Fruit fly (Drosophila melanogaster) whole organism, embryonic: Measurements from ENCODE around the gene Cralbp.
A peak's percentile ranks its signal among the peaks of the same experiment; 100 is the strongest.

ENCODE experiments used
- Bteb2 ChIP-seq: fragments of 200-800 bp; sonication (Bioruptor generic); optimal IDR thresholded peaks from 2 replicates; lab custom pipeline; 2016; ENCODE audit warnings: missing biosample characterization, missing genetic modification characterization
- CG10959 ChIP-seq: fragments of 200-800 bp; sonication (Bioruptor generic); IDR thresholded peaks from 2 replicates; pipeline ENCODE4 v1.3.6; 2022; ENCODE audit warnings: missing biosample characterization, missing genetic modification characterization
- CG11247 ChIP-seq: fragments of 200-800 bp; sonication (Bioruptor generic); IDR thresholded peaks from 2 replicates; pipeline ENCODE4 v1.3.6; 2022; ENCODE audit warnings: missing biosample characterization, missing genetic modification characterization
- CG11504 ChIP-seq: fragments of 200-800 bp; sonication (Bioruptor generic); optimal IDR thresholded peaks from 3 replicates; lab custom pipeline; 2019; ENCODE audit warnings: missing biosample characterization, mild to moderate bottlenecking, missing genetic modification characterization, moderate library complexity
- CG12155 ChIP-seq: fragments of 200-800 bp; sonication (Bioruptor generic); optimal IDR thresholded peaks from 3 replicates; lab custom pipeline; 2016; ENCODE audit warnings: missing biosample characterization, missing genetic modification characterization
- CG13624 ChIP-seq: fragments of 200-800 bp; sonication (Bioruptor generic); optimal IDR thresholded peaks from 2 replicates; lab custom pipeline; 2016; ENCODE audit warnings: missing biosample characterization, missing genetic modification characterization
- CG13894 ChIP-seq: fragments of 200-800 bp; sonication (Bioruptor generic); optimal IDR thresholded peaks from 3 replicates; lab custom pipeline; 2018; ENCODE audit warnings: missing biosample characterization, mild to moderate bottlenecking, missing genetic modification characterization, moderate library complexity
- CG1602 ChIP-seq: fragments of 200-800 bp; sonication (Bioruptor generic); optimal IDR thresholded peaks from 3 replicates; lab custom pipeline; 2016; ENCODE audit warnings: missing biosample characterization, missing genetic modification characterization
- CG1647 ChIP-seq: fragments of 200-800 bp; sonication (Bioruptor generic); optimal IDR thresholded peaks from 3 replicates; lab custom pipeline; 2016; ENCODE audit warnings: missing biosample characterization, missing genetic modification characterization
- CG17359 ChIP-seq: fragments of 200-800 bp; sonication (Bioruptor generic); optimal IDR thresholded peaks from 3 replicates; lab custom pipeline; 2018; ENCODE audit warnings: missing biosample characterization, mild to moderate bottlenecking, missing genetic modification characterization, moderate library complexity
- CG17912 ChIP-seq: fragments of 200-800 bp; sonication (Bioruptor generic); optimal IDR thresholded peaks from 2 replicates; lab custom pipeline; 2018; ENCODE audit warnings: missing biosample characterization, mild to moderate bottlenecking, missing genetic modification characterization
- CG2889 ChIP-seq: fragments of 200-800 bp; sonication (Bioruptor generic); IDR thresholded peaks from 3 replicates; pipeline ENCODE4 v1.3.6; 2022; ENCODE audit warnings: missing biosample characterization, missing genetic modification characterization
- CG3065 ChIP-seq: fragments of 200-800 bp; sonication (Bioruptor generic); optimal IDR thresholded peaks from 2 replicates; lab custom pipeline; 2016; ENCODE audit warnings: missing biosample characterization, missing genetic modification characterization
- CG34224 ChIP-seq: fragments of 200-800 bp; sonication (Bioruptor generic); IDR thresholded peaks from 3 replicates; pipeline ENCODE4 v1.3.6; 2022; ENCODE audit warnings: missing biosample characterization, missing genetic modification characterization; ENCODE audit not compliant: partially characterized antibody
- CG34376 ChIP-seq: fragments of 200-800 bp; sonication (Bioruptor generic); optimal IDR thresholded peaks from 2 replicates; lab custom pipeline; 2018; ENCODE audit warnings: missing biosample characterization, mild to moderate bottlenecking, missing genetic modification characterization
- CG4730 ChIP-seq: fragments of 200-800 bp; sonication (Bioruptor generic); IDR thresholded peaks from 2 replicates; pipeline ENCODE4 v1.3.6; 2022; ENCODE audit warnings: missing biosample characterization, missing genetic modification characterization
- CG4820 ChIP-seq: fragments of 200-800 bp; sonication (Bioruptor generic); optimal IDR thresholded peaks from 3 replicates; lab custom pipeline; 2016; ENCODE audit warnings: missing biosample characterization, missing genetic modification characterization
- CG6813 ChIP-seq: fragments of 200-800 bp; sonication (Bioruptor generic); optimal IDR thresholded peaks from 2 replicates; lab custom pipeline; 2017; ENCODE audit warnings: missing biosample characterization, missing genetic modification characterization, mild to moderate bottlenecking, moderate library complexity, missing genetic modification reagents
- CG6854 ChIP-seq: fragments of 200-800 bp; sonication (Bioruptor generic); optimal IDR thresholded peaks from 3 replicates; lab custom pipeline; 2017; ENCODE audit warnings: missing biosample characterization, mild to moderate bottlenecking, missing genetic modification characterization
- CG8089 ChIP-seq: fragments of 200-800 bp; sonication (Bioruptor generic); optimal IDR thresholded peaks from 3 replicates; lab custom pipeline; 2016; ENCODE audit warnings: missing biosample characterization, missing genetic modification characterization
- CG9437 ChIP-seq: fragments of 200-800 bp; sonication (Bioruptor generic); optimal IDR thresholded peaks from 2 replicates; lab custom pipeline; 2018; ENCODE audit warnings: missing biosample characterization, mild to moderate bottlenecking, missing genetic modification characterization
- CG9876 ChIP-seq: fragments of 200-800 bp; sonication (Bioruptor generic); optimal IDR thresholded peaks from 2 replicates; lab custom pipeline; 2016; ENCODE audit warnings: missing biosample characterization, missing genetic modification characterization
- CHES-1-like ChIP-seq: fragments of 200-800 bp; sonication (Bioruptor generic); optimal IDR thresholded peaks from 2 replicates; lab custom pipeline; 2016; ENCODE audit warnings: missing biosample characterization, missing genetic modification characterization
- Deaf1 ChIP-seq: fragments of 200-800 bp; optimal IDR thresholded peaks from 3 replicates; lab custom pipeline; 2019; ENCODE audit warnings: missing biosample characterization, mild to moderate bottlenecking, missing genetic modification characterization, moderate library complexity
- Dip3 ChIP-seq: fragments of 200-800 bp; sonication (Bioruptor generic); optimal IDR thresholded peaks from 3 replicates; lab custom pipeline; 2016; ENCODE audit warnings: missing biosample characterization, missing genetic modification characterization
- E2f1 ChIP-seq: fragments of 200-800 bp; sonication (Bioruptor generic); IDR thresholded peaks from 2 replicates; pipeline ENCODE4 v1.3.6; 2022; ENCODE audit warnings: missing biosample characterization, missing genetic modification characterization
- Fer1 ChIP-seq: fragments of 200-800 bp; sonication (Bioruptor generic); optimal IDR thresholded peaks from 2 replicates; lab custom pipeline; 2017; ENCODE audit warnings: missing biosample characterization, mild to moderate bottlenecking, missing genetic modification characterization
- GATAe ChIP-seq: fragments of 200-800 bp; sonication (Bioruptor generic); conservative IDR thresholded peaks from 2 replicates; pipeline ENCODE4 v1.3.6; 2022; ENCODE audit warnings: missing biosample characterization, missing genetic modification characterization
- HmgZ ChIP-seq: fragments of 200-800 bp; sonication (Bioruptor generic); optimal IDR thresholded peaks from 2 replicates; lab custom pipeline; 2018; ENCODE audit warnings: missing biosample characterization, mild to moderate bottlenecking, missing genetic modification characterization
- MBD-R2 ChIP-seq: fragments of 200-800 bp; sonication (Bioruptor generic); IDR thresholded peaks from 2 replicates; pipeline ENCODE4 v1.3.6; 2022; ENCODE audit warnings: missing biosample characterization, missing genetic modification characterization
- Xbp1 ChIP-seq: fragments of 200-800 bp; sonication (Bioruptor generic); optimal IDR thresholded peaks from 3 replicates; lab custom pipeline; 2016; ENCODE audit warnings: missing biosample characterization, mild to moderate bottlenecking, missing genetic modification characterization
- abd-A ChIP-seq: fragments of 200-800 bp; sonication (Bioruptor generic); optimal IDR thresholded peaks from 3 replicates; lab custom pipeline; 2019; ENCODE audit warnings: missing biosample characterization, mild to moderate bottlenecking, missing genetic modification characterization, moderate library complexity
- br ChIP-seq: fragments of >200 bp; optimal IDR thresholded peaks from 2 replicates; lab custom pipeline; 2017
- da ChIP-seq: fragments of 200-800 bp; sonication (Bioruptor generic); optimal IDR thresholded peaks from 2 replicates; lab custom pipeline; 2016; ENCODE audit warnings: missing biosample characterization, missing genetic modification characterization
- ftz-f1 ChIP-seq: fragments of 200-800 bp; sonication (Bioruptor generic); optimal IDR thresholded peaks from 2 replicates; lab custom pipeline; 2016; ENCODE audit warnings: missing biosample characterization, missing genetic modification characterization
- grau ChIP-seq: fragments of 200-800 bp; optimal IDR thresholded peaks from 3 replicates; lab custom pipeline; 2019; ENCODE audit warnings: missing biosample characterization, mild to moderate bottlenecking, missing genetic modification characterization, moderate library complexity
- gsb ChIP-seq: fragments of 200-800 bp; sonication (Bioruptor generic); IDR thresholded peaks from 2 replicates; pipeline ENCODE4 v1.3.6; 2022; ENCODE audit warnings: missing biosample characterization, missing genetic modification characterization
- mirr ChIP-seq: fragments of 200-800 bp; sonication (Bioruptor generic); optimal IDR thresholded peaks from 3 replicates; lab custom pipeline; 2018; ENCODE audit warnings: missing biosample characterization, mild to moderate bottlenecking, missing genetic modification characterization
- ro ChIP-seq: fragments of 200-800 bp; sonication (Bioruptor generic); IDR thresholded peaks from 2 replicates; pipeline ENCODE4 v1.3.6; 2022; ENCODE audit warnings: missing biosample characterization, missing genetic modification characterization
- tap ChIP-seq: fragments of 200-800 bp; optimal IDR thresholded peaks from 3 replicates; lab custom pipeline; 2019; ENCODE audit warnings: missing biosample characterization, mild to moderate bottlenecking, missing genetic modification characterization, moderate library complexity
- tup ChIP-seq: fragments of 200-800 bp; sonication (Bioruptor generic); optimal IDR thresholded peaks from 2 replicates; lab custom pipeline; 2016; ENCODE audit warnings: missing biosample characterization, mild to moderate bottlenecking, missing genetic modification characterization, moderate library complexity
- unpg ChIP-seq: fragments of 200-800 bp; sonication (Bioruptor generic); optimal IDR thresholded peaks from 3 replicates; lab custom pipeline; 2018; ENCODE audit warnings: missing biosample characterization, mild to moderate bottlenecking, missing genetic modification characterization, moderate library complexity
- zen ChIP-seq: fragments of 200-800 bp; sonication (Bioruptor generic); optimal IDR thresholded peaks from 3 replicates; lab custom pipeline; 2018; ENCODE audit warnings: missing biosample characterization, mild to moderate bottlenecking, missing genetic modification characterization, moderate library complexity
- zfh2 ChIP-seq: fragments of 200-800 bp; sonication (Bioruptor generic); optimal IDR thresholded peaks from 2 replicates; lab custom pipeline; 2016; ENCODE audit warnings: missing biosample characterization, missing genetic modification characterization

Gene Cralbp

dm6 chr3L:5807370-5808100 lies 21.0 kb upstream of the Cralbp start (continued):
- no peak for TF ChIP-seq CG11504 (tag; lab: Kevin White, UChicago)
- no peak for TF ChIP-seq abd-A
- TF ChIP-seq ro (GFP tag; lab: Robert Waterston, UW): no peak
- TF ChIP-seq GATAe (GFP tag; lab: Robert Waterston, UW): no peak
- TF ChIP-seq ftz-f1: no peak
- no peak for TF ChIP-seq CG13624 (GFP tag; lab: Kevin White, UChicago)
- no peak for TF ChIP-seq Deaf1 (tag; lab: Kevin White, UChicago)
- TF ChIP-seq CG3065: no peak
- TF ChIP-seq tup: no peak
- TF ChIP-seq mirr (GFP tag; lab: Kevin White, UChicago): no peak
- no peak for TF ChIP-seq CG13894 (tag; lab: Kevin White, UChicago)
- TF ChIP-seq CG11247 (GFP tag; lab: Robert Waterston, UW): no peak
- peak; percentile 61 for TF ChIP-seq Fer1 (GFP tag; lab: Kevin White, UChicago)
- TF ChIP-seq zfh2 (GFP tag; lab: Kevin White, UChicago): no peak
- no peak for TF ChIP-seq CG4820 (GFP tag; lab: Kevin White, UChicago)
- TF ChIP-seq Bteb2 (GFP tag; lab: Kevin White, UChicago): no peak
- TF ChIP-seq CG17359 (tag; lab: Kevin White, UChicago): peak; percentile 1
- no peak for TF ChIP-seq CG6854 (GFP tag; lab: Kevin White, UChicago)
- no peak for TF ChIP-seq br (lab: Kevin White, UChicago)
- no peak for TF ChIP-seq Dip3
- TF ChIP-seq CG10959 (GFP tag; lab: Robert Waterston, UW): no peak
- no peak for TF ChIP-seq CHES-1-like (GFP tag; lab: Kevin White, UChicago)
- TF ChIP-seq E2f1 (GFP tag; lab: Robert Waterston, UW): no peak
- no peak for TF ChIP-seq Xbp1 (GFP tag; lab: Kevin White, UChicago)
- TF ChIP-seq CG12155 (GFP tag; lab: Kevin White, UChicago): no peak
- no peak for TF ChIP-seq CG17912
- no peak for TF ChIP-seq HmgZ (tag; lab: Kevin White, UChicago)
- no peak for TF ChIP-seq MBD-R2 (GFP tag; lab: Robert Waterston, UW)
- TF ChIP-seq tap (tag; lab: Kevin White, UChicago): no peak
- peak; percentile 25 for TF ChIP-seq zen (tag; lab: Kevin White, UChicago)
- TF ChIP-seq CG4730: no peak
- TF ChIP-seq CG9876 (GFP tag; lab: Kevin White, UChicago): no peak
- TF ChIP-seq gsb: no peak
- peak; percentile 58 for TF ChIP-seq CG34376 (GFP tag; lab: Kevin White, UChicago)
- no peak for TF ChIP-seq CG1647 (GFP tag; lab: Kevin White, UChicago)
- TF ChIP-seq unpg: no peak
- no peak for TF ChIP-seq da (GFP tag; lab: Kevin White, UChicago)
- no peak for TF ChIP-seq CG9437 (GFP tag; lab: Kevin White, UChicago)
- TF ChIP-seq grau (tag; lab: Kevin White, UChicago): no peak
- no peak for TF ChIP-seq CG8089
- TF ChIP-seq CG6813: peak; percentile 50
- TF ChIP-seq CG34224: no peak
- TF ChIP-seq CG2889 (GFP tag; lab: Robert Waterston, UW): no peak
- no peak for TF ChIP-seq CG1602 (GFP tag; lab: Kevin White, UChicago)
